Fruit fly (Drosophila melanogaster): ENCODE data around the gene Dmtn.

- TF ChIP-seq lola (GFP tag; optimal IDR thresholded peaks at IDR 0.05): no peak
- no peak for TF ChIP-seq CG9705 (GFP tag; optimal IDR thresholded peaks at IDR 0.05)
- TF ChIP-seq psq (GFP tag; optimal IDR thresholded peaks at IDR 0.05): peak; percentile 31
- no peak for TF ChIP-seq Dfd (GFP tag; optimal IDR thresholded peaks at IDR 0.05)
These were observed 14.2 kb upstream of the Dmtn start for dm6 chr3R:6419942-6420341.

Measured in whole organism, wandering third instar larva.